Fruit fly (Drosophila melanogaster) whole organism, pupa: ENCODE data around the gene CG34163.

ENCODE experiments used
- CG10348 ChIP-seq: fragments of 200-800 bp; sonication (Bioruptor generic); IDR thresholded peaks from 2 replicates; pipeline ENCODE4 v1.3.6; 2022; ENCODE audit warnings: missing biosample characterization, missing genetic modification characterization
- CG12605 ChIP-seq: fragments of 200-800 bp; sonication (Bioruptor generic); IDR thresholded peaks from 2 replicates; pipeline ENCODE4 v1.3.6; 2022; ENCODE audit warnings: missing biosample characterization, missing genetic modification characterization
- D1 ChIP-seq: fragments of 200-800 bp; sonication (Bioruptor generic); optimal IDR thresholded peaks from 2 replicates; lab custom pipeline; 2018; ENCODE audit warnings: missing biosample characterization, mild to moderate bottlenecking, missing genetic modification characterization, moderate library complexity
- EcR ChIP-seq: fragments of 200-800 bp; sonication (Bioruptor generic); optimal IDR thresholded peaks from 3 replicates; lab custom pipeline; 2019; ENCODE audit warnings: missing biosample characterization, missing genetic modification characterization, mild to moderate bottlenecking, moderate library complexity, missing genetic modification reagents
- Ets98B ChIP-seq: fragments of 200-800 bp; sonication (Bioruptor generic); IDR thresholded peaks from 2 replicates; pipeline ENCODE4 v1.3.6; 2022; ENCODE audit warnings: missing biosample characterization, missing genetic modification characterization
- Pif1A ChIP-seq: fragments of 200-800 bp; sonication (Bioruptor generic); optimal IDR thresholded peaks from 3 replicates; lab custom pipeline; 2016; ENCODE audit warnings: missing biosample characterization, missing genetic modification characterization
- fd96Ca ChIP-seq: fragments of 200-800 bp; sonication (Bioruptor generic); IDR thresholded peaks from 3 replicates; pipeline ENCODE4 v1.3.6; 2022; ENCODE audit warnings: missing biosample characterization, missing genetic modification characterization
- gl ChIP-seq: fragments of 200-800 bp; sonication (Bioruptor generic); optimal IDR thresholded peaks from 2 replicates; lab custom pipeline; 2018; ENCODE audit warnings: missing biosample characterization, mild to moderate bottlenecking, missing genetic modification characterization
- rn ChIP-seq: fragments of 200-800 bp; sonication (Bioruptor generic); IDR thresholded peaks from 2 replicates; pipeline ENCODE4 v1.3.6; 2022; ENCODE audit warnings: missing biosample characterization, missing genetic modification characterization

DNA sequence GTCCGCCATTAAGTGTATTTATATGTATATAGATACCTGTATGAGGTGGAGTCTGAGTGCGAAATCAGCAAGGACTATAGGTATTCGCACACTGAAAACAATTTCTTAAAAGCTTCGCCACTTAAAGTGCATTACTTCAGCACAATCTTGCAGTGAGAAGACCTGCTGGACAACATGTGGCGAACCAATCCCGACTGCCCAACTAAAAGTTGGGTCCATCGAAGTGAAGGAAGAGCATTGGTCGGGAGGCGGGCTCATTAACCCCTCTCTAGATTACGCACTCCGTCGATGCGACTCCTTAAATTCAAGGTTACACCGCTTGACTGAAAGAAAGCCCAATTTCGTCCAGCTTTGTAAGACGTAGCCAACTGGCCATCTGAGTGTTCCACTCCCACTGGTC lies 25.2 kb downstream of the CG34163 start:
- no peak for TF ChIP-seq EcR
- no peak for TF ChIP-seq Pif1A (GFP tag; lab: Kevin White, UChicago)
- TF ChIP-seq D1: no peak
- no peak for TF ChIP-seq rn (GFP tag; lab: Robert Waterston, UW)
- no peak for TF ChIP-seq gl (tag; lab: Kevin White, UChicago)
- no peak for TF ChIP-seq Ets98B (GFP tag; lab: Robert Waterston, UW)
- TF ChIP-seq CG10348 (GFP tag; lab: Robert Waterston, UW): no peak
- no peak for TF ChIP-seq fd96Ca (GFP tag; lab: Robert Waterston, UW)
- TF ChIP-seq CG12605 (GFP tag; lab: Robert Waterston, UW): no peak
